Worm (Caenorhabditis elegans) whole organism, L2 larva: ENCODE results near the gene set-31.

Experiments used
- ZK546.5 ChIP-seq: sonication (generic microtip); optimal IDR thresholded peaks from 2 replicates; lab custom pipeline; 2017; ENCODE audit warnings: missing biosample characterization, missing genetic modification characterization
- aly-2 ChIP-seq: fragments of 150-350 bp; optimal IDR thresholded peaks from 2 replicates; lab custom pipeline; 2014; ENCODE audit warnings: missing biosample characterization, missing genetic modification characterization
- ama-1 ChIP-seq: fragments of 150-350 bp; optimal IDR thresholded peaks from 2 replicates; lab custom pipeline; 2018; ENCODE audit warnings: inconsistent platforms
- blmp-1 ChIP-seq: sonication (generic microtip); optimal IDR thresholded peaks from 2 replicates; lab custom pipeline; 2017; ENCODE audit warnings: missing genetic modification characterization, mild to moderate bottlenecking, missing compliant biosample characterization, antibody characterized with exemption, moderate library complexity; ENCODE audit not compliant: insufficient read depth
- crh-2 ChIP-seq: sonication (generic microtip); optimal IDR thresholded peaks from 2 replicates; lab custom pipeline; 2017; ENCODE audit warnings: missing biosample characterization, missing genetic modification characterization
- nhr-12 ChIP-seq: fragments of 150-350 bp; optimal IDR thresholded peaks from 2 replicates; lab custom pipeline; 2014; ENCODE audit warnings: missing biosample characterization, missing genetic modification characterization
- nhr-25 ChIP-seq: fragments of 150-350 bp; sonication (generic microtip); optimal IDR thresholded peaks from 3 replicates; lab custom pipeline; 2014; ENCODE audit warnings: missing biosample characterization, missing genetic modification characterization
- snpc-4 ChIP-seq: fragments of 150-350 bp; optimal IDR thresholded peaks from 2 replicates; lab custom pipeline; 2014; ENCODE audit warnings: missing biosample characterization, missing genetic modification characterization

ce11 chrV:14409905-14410304 is 7.8 kb upstream of the set-31 start:
- TF ChIP-seq aly-2 (tag; lab: Kevin White, UChicago): no peak
- TF ChIP-seq crh-2: no peak
- no peak for TF ChIP-seq nhr-12 (tag; lab: Kevin White, UChicago)
- no peak for TF ChIP-seq ama-1 (lab: Kevin White, UChicago)
- no peak for TF ChIP-seq blmp-1 (tag; lab: Kevin White, UChicago)
- peak; percentile 69 for TF ChIP-seq snpc-4 (tag; lab: Kevin White, UChicago)
- no peak for TF ChIP-seq nhr-25 (tag; lab: Kevin White, UChicago)
- TF ChIP-seq ZK546.5 (tag; lab: Kevin White, UChicago): no peak
